Worm (Caenorhabditis elegans): ENCODE measurements around the gene ttx-1.

DNA sequence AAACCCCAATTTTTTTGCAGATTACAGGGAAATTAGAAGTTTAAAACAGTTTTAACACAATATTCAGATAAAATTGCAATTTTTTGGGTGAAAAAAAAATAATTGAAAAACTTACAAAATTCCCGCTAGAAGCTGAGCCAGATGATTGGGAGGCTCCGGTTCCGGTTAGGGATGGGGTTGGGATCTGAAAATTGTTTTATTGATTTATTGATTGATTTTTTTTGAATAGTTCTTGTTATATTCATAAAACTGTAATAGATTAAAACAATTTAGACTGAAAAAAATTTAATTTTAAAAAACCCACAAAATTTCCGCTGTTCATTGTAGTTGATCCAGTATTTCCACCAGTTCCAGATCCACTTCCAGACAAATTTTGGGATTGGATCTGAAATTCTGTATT is 4.6 kb downstream of the ttx-1 start:
- TF ChIP-seq nhr-76 (tag; optimal IDR thresholded peaks at IDR 0.05) (no peak), nhr-12 (tag; optimal IDR thresholded peaks at IDR 0.05) (no peak), zag-1 (tag; optimal IDR thresholded peaks at IDR 0.05) (no peak), ceh-16 (tag; optimal IDR thresholded peaks at IDR 0.05) (no peak), nhr-23 (tag; optimal IDR thresholded peaks at IDR 0.05) (no peak), ceh-9 (tag; optimal IDR thresholded peaks at IDR 0.05) (no peak), unc-39 (tag; optimal IDR thresholded peaks at IDR 0.05) (no peak)

Data from whole organism, L3 larva.